Worm (Caenorhabditis elegans): ENCODE measurements around the gene T05B9.2.
A peak's percentile ranks its signal among the peaks of the same experiment; 100 is the strongest.

ce11 chrII:11297217-11297738, 41.6 kb downstream of the T05B9.2 start, which contains the start of gene saps-1:
- no peak for TF ChIP-seq snpc-4 (GFP tag; optimal IDR thresholded peaks at IDR 0.05)
- peak in 2 of 4 experiments; percentile 12 to 44 for TF ChIP-seq snpc-4 (tag; optimal IDR thresholded peaks at IDR 0.05)
- no peak for TF ChIP-seq chd-7 (tag; optimal IDR thresholded peaks at IDR 0.05)
